Worm (Caenorhabditis elegans) whole organism, midembryonic: ENCODE data around the gene ajm-1.

Source experiments
- T22C8.4 ChIP-seq: fragments of 200-800 bp; sonication (Bioruptor generic); IDR thresholded peaks from 2 replicates; pipeline ENCODE4 v1.3.6; 2022; ENCODE audit warnings: missing genetic modification characterization, missing compliant biosample characterization
- cog-1 ChIP-seq: sonication (generic microtip); optimal IDR thresholded peaks from 2 replicates; lab custom pipeline; 2016; ENCODE audit warnings: missing genetic modification characterization, missing compliant biosample characterization
- flt-1 ChIP-seq: fragments of 200-800 bp; sonication (Bioruptor generic); IDR thresholded peaks from 2 replicates; pipeline ENCODE4 v1.3.6; 2022; ENCODE audit warnings: missing genetic modification characterization, missing compliant biosample characterization
- klf-2 ChIP-seq: fragments of 200-800 bp; sonication (Bioruptor generic); conservative IDR thresholded peaks from 2 replicates; pipeline ENCODE4 v1.3.6; 2022; ENCODE audit warnings: missing genetic modification reagents, missing genetic modification characterization, missing compliant biosample characterization
- med-1 ChIP-seq: sonication (generic microtip); optimal IDR thresholded peaks from 2 replicates; lab custom pipeline; 2017; ENCODE audit warnings: missing genetic modification characterization, mild to moderate bottlenecking, missing compliant biosample characterization, antibody characterized with exemption, missing genetic modification reagents; ENCODE audit not compliant: insufficient read depth
- ref-1 ChIP-seq: fragments of 200-800 bp; sonication (Bioruptor generic); conservative IDR thresholded peaks from 2 replicates; pipeline ENCODE4 v1.3.6; 2022; ENCODE audit warnings: missing genetic modification reagents, missing genetic modification characterization, missing compliant biosample characterization
- tab-1 ChIP-seq: fragments of 200-800 bp; sonication (Bioruptor generic); IDR thresholded peaks from 2 replicates; pipeline ENCODE4 v1.3.6; 2022; ENCODE audit warnings: missing genetic modification characterization, missing compliant biosample characterization
- ztf-23 ChIP-seq: fragments of 200-800 bp; sonication (Bioruptor generic); IDR thresholded peaks from 2 replicates; pipeline ENCODE4 v1.3.6; 2022; ENCODE audit warnings: missing genetic modification reagents, missing genetic modification characterization, missing compliant biosample characterization
- ztf-29 ChIP-seq: fragments of 200-800 bp; sonication (Bioruptor generic); IDR thresholded peaks from 2 replicates; pipeline ENCODE4 v1.3.6; 2022; ENCODE audit warnings: missing genetic modification reagents, missing genetic modification characterization, missing compliant biosample characterization

Gene ajm-1

ce11 chrX:9068075-9068474 lies 14.7 kb upstream of the ajm-1 start:
- TF ChIP-seq ztf-23 (GFP tag; lab: Robert Waterston, UW) (no peak), cog-1 (tag; lab: Kevin White, UChicago) (peak; percentile 46), T22C8.4 (GFP tag; lab: Robert Waterston, UW) (0 out of 2 replicates have a peak, but pooled peaks have one; percentile 29)

- TF ChIP-seq ztf-29 (no peak), klf-2 (no peak)
Measured at ce11 chrX:9069070-9069469, 13.7 kb upstream of the ajm-1 start.

ce11 chrX:9074497-9074896 lies 8.2 kb upstream of the ajm-1 start:
- TF ChIP-seq med-1 (no peak), ztf-29 (no peak), flt-1 (GFP tag; lab: Robert Waterston, UW) (no peak), ref-1 (GFP tag; lab: Robert Waterston, UW) (no peak), tab-1 (GFP tag; lab: Robert Waterston, UW) (no peak), ztf-23 (GFP tag; lab: Robert Waterston, UW) (no peak), T22C8.4 (GFP tag; lab: Robert Waterston, UW) (no peak), cog-1 (tag; lab: Kevin White, UChicago) (no peak), klf-2 (no peak)

ce11 chrX:9076886-9077285 lies 5.9 kb upstream of the ajm-1 start, which contains the start of gene F47E1.1:
TSS of gene F47E1.1 (plus strand) at chrX:9077186.
- no peak for TF ChIP-seq ref-1 (GFP tag; lab: Robert Waterston, UW)
- no peak for TF ChIP-seq med-1
- TF ChIP-seq cog-1 (tag; lab: Kevin White, UChicago): no peak
- TF ChIP-seq T22C8.4 (GFP tag; lab: Robert Waterston, UW): no peak
- TF ChIP-seq tab-1 (GFP tag; lab: Robert Waterston, UW): no peak
- no peak for TF ChIP-seq flt-1 (GFP tag; lab: Robert Waterston, UW)
- TF ChIP-seq ztf-29: no peak

ce11 chrX:9078149-9078548 lies 4.6 kb upstream of the ajm-1 start:
- peak; percentile 93 for TF ChIP-seq flt-1 (GFP tag; lab: Robert Waterston, UW)
- TF ChIP-seq klf-2: peak; percentile 74
- no peak for TF ChIP-seq cog-1 (tag; lab: Kevin White, UChicago)
- peak; percentile 86; the same call in 1 of the 2 replicates for TF ChIP-seq tab-1 (GFP tag; lab: Robert Waterston, UW)
- no peak for TF ChIP-seq med-1
- peak; percentile 61; the same call in 1 of the 2 replicates for TF ChIP-seq ztf-29
- TF ChIP-seq ref-1 (GFP tag; lab: Robert Waterston, UW): peak; percentile 75
- TF ChIP-seq T22C8.4 (GFP tag; lab: Robert Waterston, UW): peak; percentile 74
- TF ChIP-seq ztf-23 (GFP tag; lab: Robert Waterston, UW): peak; percentile 81

ce11 chrX:9081212-9081611 lies 1.5 kb upstream of the ajm-1 start:
- no peak for TF ChIP-seq ztf-23 (GFP tag; lab: Robert Waterston, UW)
- TF ChIP-seq cog-1 (tag; lab: Kevin White, UChicago): no peak
- no peak for TF ChIP-seq flt-1 (GFP tag; lab: Robert Waterston, UW)
- no peak for TF ChIP-seq T22C8.4 (GFP tag; lab: Robert Waterston, UW)

ce11 chrX:9085864-9086263 lies 3.1 kb downstream of the ajm-1 start:
- TF ChIP-seq klf-2: no peak

ce11 chrX:9088620-9089019 lies 5.9 kb downstream of the ajm-1 start:
- TF ChIP-seq klf-2 (no peak), ztf-29 (no peak), T22C8.4 (GFP tag; lab: Robert Waterston, UW) (no peak), tab-1 (GFP tag; lab: Robert Waterston, UW) (no peak), ztf-23 (GFP tag; lab: Robert Waterston, UW) (no peak), cog-1 (tag; lab: Kevin White, UChicago) (no peak), med-1 (no peak), flt-1 (GFP tag; lab: Robert Waterston, UW) (no peak)

- no peak for TF ChIP-seq ztf-23 (GFP tag; lab: Robert Waterston, UW)
- TF ChIP-seq flt-1 (GFP tag; lab: Robert Waterston, UW): 0 out of 2 replicates have a peak, but pooled peaks have one; percentile 8
- no peak for TF ChIP-seq klf-2
- no peak for TF ChIP-seq T22C8.4 (GFP tag; lab: Robert Waterston, UW)
- 0 out of 2 replicates have a peak, but pooled peaks have one; percentile 16 for TF ChIP-seq tab-1 (GFP tag; lab: Robert Waterston, UW)
Measured at ce11 chrX:9089536-9089935, 6.8 kb downstream of the ajm-1 start.

ce11 chrX:9090562-9090961 lies 7.8 kb downstream of the ajm-1 start:
- peak; percentile 57; the same call in 1 of the 2 replicates for TF ChIP-seq tab-1 (GFP tag; lab: Robert Waterston, UW)

- TF ChIP-seq cog-1 (tag; lab: Kevin White, UChicago) (no peak), klf-2 (peak; percentile 67), ztf-29 (0 out of 2 replicates have a peak, but pooled peaks have one; percentile 24), flt-1 (GFP tag; lab: Robert Waterston, UW) (peak; percentile 81), ztf-23 (GFP tag; lab: Robert Waterston, UW) (peak; percentile 76), T22C8.4 (GFP tag; lab: Robert Waterston, UW) (peak; percentile 53), tab-1 (GFP tag; lab: Robert Waterston, UW) (no peak; the same call in 1 of the 2 replicates), med-1 (peak; percentile 13)
Measured at ce11 chrX:9091380-9091779, 8.6 kb downstream of the ajm-1 start.
